Worm (Caenorhabditis elegans): Measurements from ENCODE around the gene cyc-2.2.

DNA sequence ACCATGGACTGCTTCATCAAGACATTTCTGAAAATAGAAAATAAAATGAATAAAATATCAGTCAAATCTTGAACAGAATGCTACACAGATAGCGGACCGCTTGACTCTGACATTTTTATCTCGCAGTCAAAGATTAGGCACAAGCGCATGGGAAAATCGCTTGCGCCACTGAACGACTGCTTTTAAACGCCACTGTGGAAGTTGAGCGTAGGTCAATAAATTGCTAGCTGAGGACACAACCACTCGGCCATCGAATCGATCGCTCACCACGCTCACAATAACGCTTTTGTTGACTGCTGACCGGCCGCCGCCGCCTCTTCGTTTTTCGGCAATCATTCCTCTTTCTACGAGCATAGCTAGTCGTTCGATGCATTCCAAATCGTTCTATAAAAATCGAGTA, 15.2 kb downstream of the cyc-2.2 start:
- TF ChIP-seq lin-13 (GFP tag; optimal IDR thresholded peaks at IDR 0.05), result peak; percentile 55
- no peak for TF ChIP-seq Y55F3AM.14 (GFP tag; optimal IDR thresholded peaks at IDR 0.05)
- TF ChIP-seq C34F6.9 (tag; optimal IDR thresholded peaks at IDR 0.05), result peak; percentile 37
- no peak for TF ChIP-seq nhr-23 (tag; optimal IDR thresholded peaks at IDR 0.05)
- no peak for TF ChIP-seq elt-1 (tag; optimal IDR thresholded peaks at IDR 0.05)
- TF ChIP-seq elt-3 (tag; optimal IDR thresholded peaks at IDR 0.05), result no peak
- no peak for TF ChIP-seq ceh-82 (tag; optimal IDR thresholded peaks at IDR 0.05)
- TF ChIP-seq lin-39 (tag; optimal IDR thresholded peaks at IDR 0.05), result no peak
- TF ChIP-seq blmp-1 (tag; optimal IDR thresholded peaks at IDR 0.05; ENCODE audit: insufficient read depth), result no peak

All from whole organism, L2 larva.